Worm (Caenorhabditis elegans): Measurements from ENCODE around the gene T22B7.22.

DNA sequence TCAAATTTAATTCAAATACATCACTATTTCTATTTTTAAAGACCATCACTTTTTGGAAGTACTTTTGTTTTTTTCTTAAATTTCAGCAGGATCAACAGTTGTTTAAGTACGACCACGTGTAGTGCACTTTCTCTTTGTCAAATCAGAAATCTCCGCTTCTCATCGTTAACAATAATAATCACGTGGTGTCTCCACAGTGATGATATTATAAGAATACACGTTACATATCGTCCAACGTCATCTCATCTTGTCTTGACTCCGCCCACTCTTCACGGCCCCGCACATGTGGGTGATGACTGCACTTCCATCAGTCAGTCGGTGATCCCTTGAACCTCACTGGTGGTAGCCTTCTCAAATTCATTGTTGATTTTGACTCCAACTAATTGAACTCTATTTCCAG lies 29.8 kb upstream of the T22B7.22 start, which contains the start of gene argn-1:
- TF ChIP-seq ekl-4 (GFP tag; IDR thresholded peaks at IDR 0.05) (no peak), nhr-90 (tag; optimal IDR thresholded peaks at IDR 0.05) (no peak), sptf-2 (GFP tag; optimal IDR thresholded peaks at IDR 0.05) (no peak), repo-1 (tag; optimal IDR thresholded peaks at IDR 0.05) (no peak), nhr-179 (tag; optimal IDR thresholded peaks at IDR 0.05) (no peak), chd-7 (tag; optimal IDR thresholded peaks at IDR 0.05) (no peak), pha-4 (tag; optimal IDR thresholded peaks at IDR 0.05) (no peak), hmg-20 (GFP tag; IDR thresholded peaks at IDR 0.05) (no peak), attf-6 (GFP tag; IDR thresholded peaks at IDR 0.05) (no peak), unc-62 (GFP tag; optimal IDR thresholded peaks at IDR 0.05) (no peak), B0035.1 (tag; optimal IDR thresholded peaks at IDR 0.05) (no peak), ama-1 (optimal IDR thresholded peaks at IDR 0.05) (no peak), ama-1 (GFP tag; optimal IDR thresholded peaks at IDR 0.05) (no peak)
